Fruit fly (Drosophila melanogaster) whole organism, embryonic: Measurements from ENCODE around the gene orb.

Experiments
- ATbp ChIP-seq: fragments of 200-800 bp; sonication (Bioruptor generic); optimal IDR thresholded peaks from 2 replicates; lab custom pipeline; 2017; ENCODE audit warnings: missing biosample characterization, mild to moderate bottlenecking, missing genetic modification characterization, missing genetic modification reagents
- Adf1 ChIP-seq: fragments of 200-800 bp; sonication (Bioruptor generic); IDR thresholded peaks from 2 replicates; pipeline ENCODE4 v1.3.6; 2022; ENCODE audit warnings: missing biosample characterization, missing genetic modification characterization
- Atf6 ChIP-seq: fragments of 200-800 bp; sonication (Bioruptor generic); IDR thresholded peaks from 2 replicates; pipeline ENCODE4 v1.3.6; 2022; ENCODE audit warnings: missing biosample characterization, missing genetic modification characterization
- Bteb2 ChIP-seq: fragments of 200-800 bp; sonication (Bioruptor generic); optimal IDR thresholded peaks from 2 replicates; lab custom pipeline; 2016; ENCODE audit warnings: missing biosample characterization, missing genetic modification characterization
- CG11695 ChIP-seq: fragments of 200-800 bp; sonication (Bioruptor generic); IDR thresholded peaks from 3 replicates; pipeline ENCODE4 v1.3.6; 2022; ENCODE audit warnings: missing biosample characterization, missing genetic modification characterization
- CG12071 ChIP-seq: fragments of 200-800 bp; sonication (Bioruptor generic); optimal IDR thresholded peaks from 3 replicates; lab custom pipeline; 2018; ENCODE audit warnings: missing biosample characterization, mild to moderate bottlenecking, missing genetic modification characterization
- CG12659 ChIP-seq: fragments of 200-800 bp; sonication (Bioruptor generic); optimal IDR thresholded peaks from 3 replicates; lab custom pipeline; 2017; ENCODE audit warnings: mild to moderate bottlenecking, missing biosample characterization, missing genetic modification reagents, missing genetic modification characterization
- CG13424 ChIP-seq: fragments of 200-800 bp; sonication (Bioruptor generic); optimal IDR thresholded peaks from 2 replicates; lab custom pipeline; 2019; ENCODE audit warnings: missing biosample characterization, mild to moderate bottlenecking, missing genetic modification characterization, moderate library complexity
- CG14860 ChIP-seq: fragments of 200-800 bp; sonication (Bioruptor generic); IDR thresholded peaks from 3 replicates; pipeline ENCODE4 v1.3.6; 2022; ENCODE audit warnings: missing biosample characterization, missing genetic modification characterization; ENCODE audit not compliant: partially characterized antibody
- CG15011 ChIP-seq: fragments of 200-800 bp; sonication (Bioruptor generic); optimal IDR thresholded peaks from 3 replicates; lab custom pipeline; 2018; ENCODE audit warnings: missing biosample characterization, mild to moderate bottlenecking, missing genetic modification characterization
- CG15514 ChIP-seq: fragments of 200-800 bp; sonication (Bioruptor generic); optimal IDR thresholded peaks from 3 replicates; lab custom pipeline; 2017; ENCODE audit warnings: missing biosample characterization, missing genetic modification characterization, mild to moderate bottlenecking, moderate library complexity, missing genetic modification reagents
- CG17186 ChIP-seq: fragments of 200-800 bp; sonication (Bioruptor generic); optimal IDR thresholded peaks from 3 replicates; lab custom pipeline; 2017; ENCODE audit warnings: missing biosample characterization, missing genetic modification reagents, missing genetic modification characterization
- CG17568 ChIP-seq: fragments of 200-800 bp; sonication (Bioruptor generic); optimal IDR thresholded peaks from 2 replicates; lab custom pipeline; 2018; ENCODE audit warnings: missing biosample characterization, mild to moderate bottlenecking, missing genetic modification characterization, moderate library complexity
- CG18599 ChIP-seq: fragments of 200-800 bp; sonication (Bioruptor generic); optimal IDR thresholded peaks from 3 replicates; lab custom pipeline; 2017; ENCODE audit warnings: missing biosample characterization, missing genetic modification characterization, mild to moderate bottlenecking, moderate library complexity, missing genetic modification reagents
- CG2678 ChIP-seq: fragments of 200-800 bp; sonication (Bioruptor generic); optimal IDR thresholded peaks from 3 replicates; lab custom pipeline; 2019; ENCODE audit warnings: missing biosample characterization, mild to moderate bottlenecking, missing genetic modification characterization, moderate library complexity
- CG2875 ChIP-seq: fragments of 200-800 bp; sonication (Bioruptor generic); optimal IDR thresholded peaks from 2 replicates; lab custom pipeline; 2017; ENCODE audit warnings: missing biosample characterization, mild to moderate bottlenecking, missing genetic modification characterization, missing genetic modification reagents
- CG6254 ChIP-seq: fragments of 200-800 bp; sonication (Bioruptor generic); optimal IDR thresholded peaks from 3 replicates; lab custom pipeline; 2017; ENCODE audit warnings: mild to moderate bottlenecking, missing biosample characterization, missing genetic modification reagents, missing genetic modification characterization
- CG6765 ChIP-seq: fragments of 200-800 bp; sonication (Bioruptor generic); optimal IDR thresholded peaks from 3 replicates; lab custom pipeline; 2017; ENCODE audit warnings: missing biosample characterization, mild to moderate bottlenecking, missing genetic modification characterization
- CG6813 ChIP-seq: fragments of 200-800 bp; sonication (Bioruptor generic); optimal IDR thresholded peaks from 2 replicates; lab custom pipeline; 2017; ENCODE audit warnings: missing biosample characterization, missing genetic modification characterization, mild to moderate bottlenecking, moderate library complexity, missing genetic modification reagents
- CG6854 ChIP-seq: fragments of 200-800 bp; sonication (Bioruptor generic); optimal IDR thresholded peaks from 3 replicates; lab custom pipeline; 2017; ENCODE audit warnings: missing biosample characterization, mild to moderate bottlenecking, missing genetic modification characterization
- CG9876 ChIP-seq: fragments of 200-800 bp; sonication (Bioruptor generic); optimal IDR thresholded peaks from 2 replicates; lab custom pipeline; 2016; ENCODE audit warnings: missing biosample characterization, missing genetic modification characterization
- Fer1 ChIP-seq: fragments of 200-800 bp; sonication (Bioruptor generic); optimal IDR thresholded peaks from 2 replicates; lab custom pipeline; 2017; ENCODE audit warnings: missing biosample characterization, mild to moderate bottlenecking, missing genetic modification characterization
- Fer3 ChIP-seq: fragments of 200-800 bp; sonication (Bioruptor generic); optimal IDR thresholded peaks from 2 replicates; lab custom pipeline; 2018; ENCODE audit warnings: missing biosample characterization, mild to moderate bottlenecking, missing genetic modification characterization, moderate library complexity
- HmgZ ChIP-seq: fragments of 200-800 bp; sonication (Bioruptor generic); optimal IDR thresholded peaks from 2 replicates; lab custom pipeline; 2018; ENCODE audit warnings: missing biosample characterization, mild to moderate bottlenecking, missing genetic modification characterization
- Jarid2 ChIP-seq: fragments of 200-800 bp; sonication (Bioruptor generic); optimal IDR thresholded peaks from 3 replicates; lab custom pipeline; 2017; ENCODE audit warnings: mild to moderate bottlenecking, missing biosample characterization, missing genetic modification reagents, missing genetic modification characterization
- Med ChIP-seq: fragments of 200-800 bp; sonication (Bioruptor generic); peaks from one replicate; lab custom pipeline; 2016; ENCODE audit warnings: missing biosample characterization, missing genetic modification characterization, mild to moderate bottlenecking, inconsistent platforms, moderate library complexity
- Mrtf ChIP-seq: fragments of 200-800 bp; sonication (Bioruptor generic); IDR thresholded peaks from 3 replicates; pipeline ENCODE4 v1.3.6; 2022; ENCODE audit warnings: missing biosample characterization, missing genetic modification characterization
- Poxn ChIP-seq: fragments of 200-800 bp; sonication (Bioruptor generic); IDR thresholded peaks from 2 replicates; pipeline ENCODE4 v1.3.6; 2022; ENCODE audit warnings: missing biosample characterization, missing genetic modification characterization
- Sry-β ChIP-seq: fragments of 200-800 bp; sonication (Bioruptor generic); optimal IDR thresholded peaks from 2 replicates; lab custom pipeline; 2018; ENCODE audit warnings: missing biosample characterization, mild to moderate bottlenecking, missing genetic modification characterization, moderate library complexity
- Stat92E ChIP-seq, 3 experiments: fragments of >200 bp in 2 of 3; fragments of 200-800 bp in 1 of 3; sonication (Bioruptor generic) in 1 of 3; optimal IDR thresholded peaks; 2 replicates each; lab custom pipeline; 2017 to 2019; ENCODE audit warnings: missing biosample characterization in 3 of 3, missing genetic modification characterization in 3 of 3, mild to moderate bottlenecking in 1 of 3, moderate library complexity in 1 of 3
- YL-1 ChIP-seq: fragments of 200-800 bp; sonication (Bioruptor generic); optimal IDR thresholded peaks from 3 replicates; lab custom pipeline; 2017; ENCODE audit warnings: missing biosample characterization, mild to moderate bottlenecking, missing genetic modification characterization
- caup ChIP-seq: fragments of 200-800 bp; sonication (Bioruptor generic); optimal IDR thresholded peaks from 3 replicates; lab custom pipeline; 2017; ENCODE audit warnings: missing biosample characterization, mild to moderate bottlenecking, missing genetic modification characterization, moderate library complexity; ENCODE audit not compliant: severe bottlenecking
- ci ChIP-seq: fragments of 200-800 bp; sonication (Bioruptor generic); IDR thresholded peaks from 3 replicates; pipeline ENCODE4 v1.3.6; 2022; ENCODE audit warnings: missing biosample characterization, missing genetic modification characterization
- cwo ChIP-seq: fragments of 200-800 bp; sonication (Bioruptor generic); optimal IDR thresholded peaks from 3 replicates; lab custom pipeline; 2017; ENCODE audit warnings: missing biosample characterization, missing genetic modification characterization, mild to moderate bottlenecking, moderate library complexity, missing genetic modification reagents
- exex ChIP-seq: fragments of 200-800 bp; sonication (Bioruptor generic); optimal IDR thresholded peaks from 4 replicates; lab custom pipeline; 2018; ENCODE audit warnings: missing biosample characterization, mild to moderate bottlenecking, missing genetic modification characterization, moderate library complexity
- fd3F ChIP-seq: fragments of 200-800 bp; sonication (Bioruptor generic); optimal IDR thresholded peaks from 2 replicates; lab custom pipeline; 2018; ENCODE audit warnings: missing biosample characterization, mild to moderate bottlenecking, missing genetic modification characterization, moderate library complexity
- fd64A ChIP-seq: fragments of 200-800 bp; sonication (Bioruptor generic); optimal IDR thresholded peaks from 3 replicates; lab custom pipeline; 2018; ENCODE audit warnings: missing biosample characterization, mild to moderate bottlenecking, missing genetic modification characterization
- kah ChIP-seq: fragments of 200-800 bp; sonication (Bioruptor generic); optimal IDR thresholded peaks from 2 replicates; lab custom pipeline; 2018; ENCODE audit warnings: missing biosample characterization, mild to moderate bottlenecking, missing genetic modification characterization
- lab ChIP-seq: fragments of 200-800 bp; sonication (Bioruptor generic); optimal IDR thresholded peaks from 3 replicates; lab custom pipeline; 2017; ENCODE audit warnings: missing biosample characterization, missing genetic modification characterization, mild to moderate bottlenecking, moderate library complexity, missing genetic modification reagents
- lola ChIP-seq, 3 experiments: fragments of >200 bp in 2 of 3; fragments of 200-800 bp in 1 of 3; sonication (Bioruptor generic) in 1 of 3; optimal IDR thresholded peaks; 2 replicates each; lab custom pipeline; 2017 to 2019; ENCODE audit warnings: missing biosample characterization in 3 of 3, missing genetic modification characterization in 3 of 3, mild to moderate bottlenecking in 1 of 3, moderate library complexity in 1 of 3
- pan ChIP-seq, 4 experiments: fragments of >200 bp in 3 of 4; fragments of 200-800 bp in 1 of 4; sonication (Bioruptor generic) in 1 of 4; optimal IDR thresholded peaks in 3 of 4; IDR thresholded peaks in 1 of 4; 2 replicates each; pipeline versions ENCODE4 v1.3.6 to Lab custom; 2017 to 2022; ENCODE audit warnings: missing biosample characterization in 2 of 4, missing genetic modification characterization in 2 of 4, mixed read lengths in 1 of 4
- schlank ChIP-seq: fragments of 200-800 bp; sonication (Bioruptor generic); optimal IDR thresholded peaks from 2 replicates; lab custom pipeline; 2018; ENCODE audit warnings: missing biosample characterization, mild to moderate bottlenecking, missing genetic modification characterization
- scrt ChIP-seq: fragments of 200-800 bp; sonication (Bioruptor generic); optimal IDR thresholded peaks from 2 replicates; lab custom pipeline; 2018; ENCODE audit warnings: missing biosample characterization, mild to moderate bottlenecking, missing genetic modification characterization, moderate library complexity
- so ChIP-seq: fragments of 200-800 bp; sonication (Bioruptor generic); IDR thresholded peaks from 3 replicates; pipeline ENCODE4 v1.3.6; 2022; ENCODE audit warnings: missing biosample characterization, missing genetic modification characterization
- sug ChIP-seq: fragments of 200-800 bp; optimal IDR thresholded peaks from 2 replicates; lab custom pipeline; 2019; ENCODE audit warnings: missing biosample characterization, mild to moderate bottlenecking, missing genetic modification characterization, moderate library complexity
- unpg ChIP-seq: fragments of 200-800 bp; sonication (Bioruptor generic); optimal IDR thresholded peaks from 3 replicates; lab custom pipeline; 2018; ENCODE audit warnings: missing biosample characterization, mild to moderate bottlenecking, missing genetic modification characterization, moderate library complexity
- wek ChIP-seq: fragments of 200-800 bp; sonication (Bioruptor generic); optimal IDR thresholded peaks from 3 replicates; lab custom pipeline; 2018; ENCODE audit warnings: missing biosample characterization, mild to moderate bottlenecking, missing genetic modification characterization, moderate library complexity

orb gene

DNA sequence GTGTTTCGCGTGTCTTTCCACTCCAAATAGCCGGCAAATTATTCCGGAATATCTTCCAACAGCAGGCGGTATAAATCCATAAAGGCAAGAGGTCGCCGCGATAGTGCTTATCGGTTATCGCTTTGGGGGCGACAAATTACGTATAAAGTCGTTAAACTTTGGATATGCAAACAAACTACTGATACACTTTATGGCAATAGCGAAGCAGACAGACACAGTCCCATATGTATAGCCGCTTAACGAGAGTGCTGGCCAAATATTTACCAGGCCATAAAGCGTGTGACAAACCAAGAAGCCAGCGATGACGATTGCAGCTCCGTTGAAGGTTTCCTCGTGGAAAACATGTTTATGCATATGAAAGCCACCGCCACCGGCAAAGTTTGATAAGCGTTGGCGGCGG, 3.6 kb upstream of the orb start (continued):
- 0 out of 3 replicates have a peak, but pooled peaks have one; percentile 11 for TF ChIP-seq so (GFP tag; lab: Robert Waterston, UW)
- TF ChIP-seq CG15011 (GFP tag; lab: Kevin White, UChicago), result peak; percentile 24
- peak; percentile 66 for TF ChIP-seq sug (tag; lab: Kevin White, UChicago)
- no peak for TF ChIP-seq Mrtf (GFP tag; lab: Robert Waterston, UW)
- peak; percentile 25 for TF ChIP-seq Jarid2 (GFP tag; lab: Kevin White, UChicago)
- 0 out of 2 replicates have a peak, but pooled peaks have one; percentile 26 for TF ChIP-seq Atf6 (GFP tag; lab: Robert Waterston, UW)
- TF ChIP-seq CG2678 (tag; lab: Kevin White, UChicago), result peak; percentile 62
- peak; percentile 57 for TF ChIP-seq CG18599
- peak; percentile 57 for TF ChIP-seq schlank (tag; lab: Kevin White, UChicago)
- peak; percentile 48 for TF ChIP-seq caup (GFP tag; lab: Kevin White, UChicago)
- peak; percentile 4 for TF ChIP-seq CG2875 (GFP tag; lab: Kevin White, UChicago)
- peak; percentile 13 for TF ChIP-seq CG12659
- TF ChIP-seq CG9876, result no peak
- no peak for TF ChIP-seq Bteb2 (GFP tag; lab: Kevin White, UChicago)
- peak; percentile 56 for TF ChIP-seq scrt (GFP tag; lab: Kevin White, UChicago)
- no peak for TF ChIP-seq lola (GFP tag; optimal IDR thresholded peaks at IDR 0.05; lab: Kevin White, UChicago)
- TF ChIP-seq Stat92E (GFP tag; optimal IDR thresholded peaks at IDR 0.05; lab: Kevin White, UChicago), result no peak
- no peak for TF ChIP-seq pan (optimal IDR thresholded peaks at IDR 0.05; lab: Kevin White, UChicago)
- TF ChIP-seq pan (GFP tag; optimal IDR thresholded peaks at IDR 0.05 in 1 of 2, IDR thresholded peaks at IDR 0.05 in 1 of 2), result peak in 1 of 2 experiments; percentile 40
- no peak for TF ChIP-seq CG14860 (GFP tag; lab: Robert Waterston, UW)
- TF ChIP-seq CG6254, result peak; percentile 1
- TF ChIP-seq CG12071 (GFP tag; lab: Kevin White, UChicago), result peak; percentile 74
- peak; percentile 17 for TF ChIP-seq CG6765 (GFP tag; lab: Kevin White, UChicago)
- TF ChIP-seq CG13424 (tag; lab: Kevin White, UChicago), result peak; percentile 38
- peak; percentile 37 for TF ChIP-seq HmgZ
- TF ChIP-seq CG6854, result peak; percentile 36
- TF ChIP-seq Sry-β (GFP tag; lab: Kevin White, UChicago), result no peak
- TF ChIP-seq ATbp (GFP tag; lab: Kevin White, UChicago), result peak; percentile 58
- no peak for TF ChIP-seq Poxn
- TF ChIP-seq CG6813 (GFP tag; lab: Kevin White, UChicago), result peak; percentile 49
- TF ChIP-seq YL-1, result peak; percentile 12
- TF ChIP-seq cwo, result peak; percentile 35
- TF ChIP-seq CG11695, result 0 out of 3 replicates have a peak, but pooled peaks have one; percentile 14
- peak; percentile 74 for TF ChIP-seq Fer1
- no peak for TF ChIP-seq CG17568 (GFP tag; lab: Kevin White, UChicago)
- TF ChIP-seq Adf1 (GFP tag; lab: Robert Waterston, UW), result no peak
- TF ChIP-seq CG15514 (GFP tag; lab: Kevin White, UChicago), result peak; percentile 57
- TF ChIP-seq CG17186 (GFP tag; lab: Kevin White, UChicago), result no peak
- peak; percentile 26 for TF ChIP-seq fd3F (GFP tag; lab: Kevin White, UChicago)
- TF ChIP-seq exex (tag; lab: Kevin White, UChicago), result peak; percentile 46
- TF ChIP-seq unpg (GFP tag; lab: Kevin White, UChicago), result peak; percentile 41
- peak; percentile 32; the same call in 1 of the 3 replicates for TF ChIP-seq ci (GFP tag; lab: Robert Waterston, UW)
- TF ChIP-seq Med (GFP tag; lab: Kevin White, UChicago), result peak; percentile 77
- TF ChIP-seq kah (GFP tag; lab: Kevin White, UChicago), result peak; percentile 8
- peak; percentile 39 for TF ChIP-seq wek (GFP tag; lab: Kevin White, UChicago)
- TF ChIP-seq fd64A (GFP tag; lab: Kevin White, UChicago), result peak; percentile 10
- TF ChIP-seq Fer3, result peak; percentile 22
- peak; percentile 68 for TF ChIP-seq lab (GFP tag; lab: Kevin White, UChicago)
